Worm (Caenorhabditis elegans): ENCODE data around the gene C34F6.12.

Gene C34F6.12

ce11 chrX:11210417-11210816, 16.1 kb downstream of the C34F6.12 start:
- TF ChIP-seq hlh-8 (tag; optimal IDR thresholded peaks at IDR 0.05): peak; percentile 45
- no peak for TF ChIP-seq sox-4 (tag; optimal IDR thresholded peaks at IDR 0.05)
- peak; percentile 26 for TF ChIP-seq sdc-2 (tag; optimal IDR thresholded peaks at IDR 0.05)
- peak; percentile 23 for TF ChIP-seq hlh-6 (tag; optimal IDR thresholded peaks at IDR 0.05)
- TF ChIP-seq mec-3 (tag; optimal IDR thresholded peaks at IDR 0.05; ENCODE audit: borderline replicate concordance): no peak
- peak; percentile 6 for TF ChIP-seq tbx-2 (tag; optimal IDR thresholded peaks at IDR 0.05)
- peak; percentile 45 for TF ChIP-seq ceh-34 (tag; optimal IDR thresholded peaks at IDR 0.05)

- no peak for TF ChIP-seq sox-2 (GFP tag; IDR thresholded peaks at IDR 0.05)
- TF ChIP-seq ceh-48 (tag; optimal IDR thresholded peaks at IDR 0.05): peak; percentile 26
- TF ChIP-seq nhr-232 (tag; optimal IDR thresholded peaks at IDR 0.05): no peak
Observed at ce11 chrX:11208788-11209187, 17.7 kb downstream of the C34F6.12 start, which contains the start of gene C34F6.5. Gene C34F6.5 (minus strand): TSS chrX:11208888.

DNA sequence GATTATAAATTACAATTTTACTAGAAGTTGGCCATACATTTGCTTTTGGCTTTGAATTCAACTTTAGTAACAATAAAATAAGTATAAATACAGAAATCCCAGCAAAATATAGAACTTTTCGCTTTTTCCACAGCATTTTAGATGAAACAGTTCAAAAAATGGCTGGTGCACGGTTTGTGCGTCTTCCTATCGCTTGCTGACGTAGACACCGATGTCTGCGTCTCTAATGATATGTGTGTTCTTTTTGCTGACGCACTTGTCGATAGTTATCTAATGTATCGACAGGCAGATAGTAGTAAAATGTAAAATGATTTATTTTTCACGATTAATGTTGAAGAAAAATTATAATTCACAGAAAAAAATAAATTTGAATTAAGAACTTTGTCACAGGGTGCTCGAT, 19.5 kb downstream of the C34F6.12 start, which contains the start of gene hst-2:
Gene hst-2 (minus strand): TSS at position 203 of the 400 bp plus-strand sequence.
- TF ChIP-seq pros-1 (tag; optimal IDR thresholded peaks at IDR 0.05) (no peak), elt-2 (tag; optimal IDR thresholded peaks at IDR 0.05) (peak; percentile 72), ceh-31 (tag; optimal IDR thresholded peaks at IDR 0.05) (peak; percentile 67), ceh-6 (GFP tag; optimal IDR thresholded peaks at IDR 0.05) (no peak), T23F11.4 (GFP tag; optimal IDR thresholded peaks at IDR 0.05) (peak; percentile 3), unc-42 (tag; optimal IDR thresholded peaks at IDR 0.05) (peak; percentile 52), nhr-11 (tag; optimal IDR thresholded peaks at IDR 0.05) (no peak), ttx-3 (tag; optimal IDR thresholded peaks at IDR 0.05) (no peak), che-1 (tag; optimal IDR thresholded peaks at IDR 0.05) (no peak), ceh-48 (tag; optimal IDR thresholded peaks at IDR 0.05) (peak; percentile 15), sdc-2 (tag; optimal IDR thresholded peaks at IDR 0.05) (peak; percentile 18), fkh-6 (tag; optimal IDR thresholded peaks at IDR 0.05) (peak; percentile 8), Y22D7AL.16 (tag; optimal IDR thresholded peaks at IDR 0.05) (no peak), unc-55 (GFP tag; optimal IDR thresholded peaks at IDR 0.05) (peak; percentile 53), hlh-30 (tag; optimal IDR thresholded peaks at IDR 0.05; ENCODE audit: insufficient read depth) (peak; percentile 28), dmd-4 (tag; optimal IDR thresholded peaks at IDR 0.05; ENCODE audit: borderline replicate concordance) (no peak), ceh-18 (tag; optimal IDR thresholded peaks at IDR 0.05) (peak; percentile 2), nfya-1 (tag; optimal IDR thresholded peaks at IDR 0.05) (peak; percentile 53), ceh-14 (tag; optimal IDR thresholded peaks at IDR 0.05) (peak; percentile 21), odd-2 (tag; optimal IDR thresholded peaks at IDR 0.05) (no peak)

ce11 chrX:11203773-11204172, 22.7 kb downstream of the C34F6.12 start, which contains the start of gene C34F6.11:
Gene C34F6.11 (minus strand): TSS chrX:11203932.
- TF ChIP-seq ahr-1 (tag; optimal IDR thresholded peaks at IDR 0.05): no peak
- TF ChIP-seq mec-3 (tag; optimal IDR thresholded peaks at IDR 0.05; ENCODE audit: borderline replicate concordance): no peak
- no peak for TF ChIP-seq dmd-4 (tag; optimal IDR thresholded peaks at IDR 0.05; ENCODE audit: borderline replicate concordance)
- no peak for TF ChIP-seq odd-2 (tag; optimal IDR thresholded peaks at IDR 0.05)
- no peak for TF ChIP-seq C08G9.2 (tag; optimal IDR thresholded peaks at IDR 0.05)
- no peak for TF ChIP-seq T23F11.4 (GFP tag; optimal IDR thresholded peaks at IDR 0.05)

DNA sequence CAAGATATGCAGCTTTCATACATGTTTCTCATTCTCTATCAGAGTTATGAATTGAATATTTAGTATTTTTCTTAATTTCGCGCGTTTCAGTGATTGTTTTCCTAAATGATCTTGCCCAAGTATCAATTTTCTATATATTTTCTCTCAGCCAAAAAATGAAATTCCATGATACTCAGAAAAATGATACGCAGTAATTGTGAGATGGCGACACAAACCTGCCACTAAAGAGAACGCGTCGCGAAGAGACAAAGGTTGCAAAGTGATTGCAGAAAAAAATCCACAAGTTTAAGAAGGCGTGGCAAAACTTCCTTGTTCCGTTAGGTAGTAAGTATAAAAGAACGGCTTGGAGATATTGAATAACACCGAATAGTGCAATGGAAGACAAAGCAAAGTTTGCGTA, 25.3 kb downstream of the C34F6.12 start, which contains the start of gene col-179:
Gene col-179 (plus strand): TSS at position 301 of the 400 bp plus-strand sequence.
- TF ChIP-seq unc-55 (GFP tag; optimal IDR thresholded peaks at IDR 0.05) (no peak), pat-9 (tag; optimal IDR thresholded peaks at IDR 0.05) (no peak), ceh-14 (tag; optimal IDR thresholded peaks at IDR 0.05) (no peak)

- TF ChIP-seq Y22D7AL.16 (tag; optimal IDR thresholded peaks at IDR 0.05) (no peak), unc-42 (tag; optimal IDR thresholded peaks at IDR 0.05) (no peak), ceh-34 (tag; optimal IDR thresholded peaks at IDR 0.05) (no peak), mec-3 (tag; optimal IDR thresholded peaks at IDR 0.05; ENCODE audit: borderline replicate concordance) (no peak), fkh-6 (tag; optimal IDR thresholded peaks at IDR 0.05) (no peak), pax-1 (tag; optimal IDR thresholded peaks at IDR 0.05) (no peak), pag-3 (tag; optimal IDR thresholded peaks at IDR 0.05; ENCODE audit: borderline replicate concordance) (no peak), ztf-16 (tag; optimal IDR thresholded peaks at IDR 0.05) (no peak), pat-9 (tag; optimal IDR thresholded peaks at IDR 0.05) (no peak), unc-55 (GFP tag; optimal IDR thresholded peaks at IDR 0.05) (no peak), tbx-2 (tag; optimal IDR thresholded peaks at IDR 0.05) (no peak), hlh-13 (GFP tag; optimal IDR thresholded peaks at IDR 0.05) (no peak), fax-1 (tag; optimal IDR thresholded peaks at IDR 0.05) (no peak), pros-1 (tag; optimal IDR thresholded peaks at IDR 0.05) (no peak)
Observed at ce11 chrX:11199155-11199554, 27.3 kb downstream of the C34F6.12 start, which contains the start of gene col-178. Gene col-178 (plus strand): TSS chrX:11199455.

All from whole organism, late embryonic.